Worm (Caenorhabditis elegans) whole organism, L4/young adult: ENCODE results near the gene drd-1.

ENCODE experiments used
- W03F9.2 ChIP-seq: fragments of 150-350 bp; optimal IDR thresholded peaks from 2 replicates; lab custom pipeline; 2014; ENCODE audit warnings: missing biosample characterization, missing genetic modification characterization
- dao-5 ChIP-seq: sonication (generic microtip); optimal IDR thresholded peaks from 2 replicates; lab custom pipeline; 2016; ENCODE audit warnings: missing genotype, missing genetic modification characterization, moderate library complexity, missing compliant biosample characterization
- him-1 ChIP-seq: sonication (generic microtip); optimal IDR thresholded peaks from 2 replicates; lab custom pipeline; 2016; ENCODE audit warnings: missing genotype, missing genetic modification reagents, missing genetic modification characterization, missing compliant biosample characterization

- TF ChIP-seq dao-5 (tag; lab: Kevin White, UChicago) (no peak), him-1 (tag; lab: Kevin White, UChicago) (no peak), W03F9.2 (tag; lab: Kevin White, UChicago) (no peak)
Measured at ce11 chrII:8358466-8358865, 29.4 kb upstream of the drd-1 start.
